Fruit fly (Drosophila melanogaster) whole organism, embryonic: ENCODE results near the gene frm.

Source experiments
- CG10366 ChIP-seq: fragments of 200-800 bp; sonication (Bioruptor generic); IDR thresholded peaks from 2 replicates; pipeline ENCODE4 v1.3.6; 2022; ENCODE audit warnings: missing biosample characterization, missing genetic modification characterization
- CG10654 ChIP-seq: fragments of 200-800 bp; sonication (Bioruptor generic); optimal IDR thresholded peaks from 2 replicates; lab custom pipeline; 2016; ENCODE audit warnings: missing biosample characterization, missing genetic modification characterization
- CG10959 ChIP-seq: fragments of 200-800 bp; sonication (Bioruptor generic); IDR thresholded peaks from 2 replicates; pipeline ENCODE4 v1.3.6; 2022; ENCODE audit warnings: missing biosample characterization, missing genetic modification characterization
- CG12659 ChIP-seq: fragments of 200-800 bp; sonication (Bioruptor generic); optimal IDR thresholded peaks from 3 replicates; lab custom pipeline; 2017; ENCODE audit warnings: mild to moderate bottlenecking, missing biosample characterization, missing genetic modification reagents, missing genetic modification characterization
- CG17359 ChIP-seq: fragments of 200-800 bp; sonication (Bioruptor generic); optimal IDR thresholded peaks from 3 replicates; lab custom pipeline; 2018; ENCODE audit warnings: missing biosample characterization, mild to moderate bottlenecking, missing genetic modification characterization, moderate library complexity
- CG2678 ChIP-seq: fragments of 200-800 bp; sonication (Bioruptor generic); optimal IDR thresholded peaks from 3 replicates; lab custom pipeline; 2019; ENCODE audit warnings: missing biosample characterization, mild to moderate bottlenecking, missing genetic modification characterization, moderate library complexity
- CG2889 ChIP-seq: fragments of 200-800 bp; sonication (Bioruptor generic); IDR thresholded peaks from 3 replicates; pipeline ENCODE4 v1.3.6; 2022; ENCODE audit warnings: missing biosample characterization, missing genetic modification characterization
- CG30403 ChIP-seq: fragments of 200-800 bp; sonication (Bioruptor generic); optimal IDR thresholded peaks from 3 replicates; lab custom pipeline; 2016; ENCODE audit warnings: missing biosample characterization, missing genetic modification characterization
- CG4360 ChIP-seq: fragments of 200-800 bp; sonication (Bioruptor generic); IDR thresholded peaks from 2 replicates; pipeline ENCODE4 v1.3.6; 2022; ENCODE audit warnings: missing biosample characterization, missing genetic modification characterization
- CG6175 ChIP-seq: fragments of 200-800 bp; sonication (Bioruptor generic); IDR thresholded peaks from 3 replicates; pipeline ENCODE4 v1.3.6; 2022; ENCODE audit warnings: missing biosample characterization, missing genetic modification characterization
- CG6683 ChIP-seq: fragments of 200-800 bp; sonication (Bioruptor generic); optimal IDR thresholded peaks from 2 replicates; lab custom pipeline; 2017; ENCODE audit warnings: missing biosample characterization, mild to moderate bottlenecking, missing genetic modification characterization, missing genetic modification reagents
- CG6765 ChIP-seq: fragments of 200-800 bp; sonication (Bioruptor generic); optimal IDR thresholded peaks from 3 replicates; lab custom pipeline; 2017; ENCODE audit warnings: missing biosample characterization, mild to moderate bottlenecking, missing genetic modification characterization
- CG6791 ChIP-seq: fragments of 200-800 bp; sonication (Bioruptor generic); IDR thresholded peaks from 3 replicates; pipeline ENCODE4 v1.3.6; 2022; ENCODE audit warnings: missing biosample characterization, missing genetic modification characterization; ENCODE audit not compliant: partially characterized antibody
- CG6813 ChIP-seq: fragments of 200-800 bp; sonication (Bioruptor generic); optimal IDR thresholded peaks from 2 replicates; lab custom pipeline; 2017; ENCODE audit warnings: missing biosample characterization, missing genetic modification characterization, mild to moderate bottlenecking, moderate library complexity, missing genetic modification reagents
- CG7271 ChIP-seq: fragments of 200-800 bp; sonication (Bioruptor generic); optimal IDR thresholded peaks from 2 replicates; lab custom pipeline; 2018; ENCODE audit warnings: missing biosample characterization, mild to moderate bottlenecking, missing genetic modification characterization, moderate library complexity
- CG7786 ChIP-seq: fragments of 200-800 bp; sonication (Bioruptor generic); optimal IDR thresholded peaks from 2 replicates; lab custom pipeline; 2016; ENCODE audit warnings: missing biosample characterization, missing genetic modification characterization
- CG9817 ChIP-seq: fragments of 200-800 bp; sonication (Bioruptor generic); optimal IDR thresholded peaks from 2 replicates; lab custom pipeline; 2018; ENCODE audit warnings: missing biosample characterization, mild to moderate bottlenecking, missing genetic modification characterization, moderate library complexity
- Dfd ChIP-seq, 2 experiments: fragments of >200 bp; optimal IDR thresholded peaks; 2 replicates each; lab custom pipeline; 2017; ENCODE audit warnings: missing biosample characterization in 2 of 2, missing genetic modification characterization in 2 of 2
- Gug ChIP-seq: fragments of 200-800 bp; sonication (Bioruptor generic); IDR thresholded peaks from 4 replicates; pipeline ENCODE4 v1.3.6; 2022; ENCODE audit warnings: missing biosample characterization, missing genetic modification characterization
- HLH54F ChIP-seq: fragments of 200-800 bp; sonication (Bioruptor generic); optimal IDR thresholded peaks from 3 replicates; lab custom pipeline; 2016; ENCODE audit warnings: missing biosample characterization, missing genetic modification characterization
- Hr3 ChIP-seq: fragments of 200-800 bp; sonication (Bioruptor generic); optimal IDR thresholded peaks from 3 replicates; lab custom pipeline; 2016; ENCODE audit warnings: missing biosample characterization, missing genetic modification characterization
- NC2β ChIP-seq: fragments of 200-800 bp; sonication (Bioruptor generic); optimal IDR thresholded peaks from 2 replicates; lab custom pipeline; 2016; ENCODE audit warnings: missing biosample characterization, missing genetic modification characterization
- NfI ChIP-seq: fragments of 200-800 bp; sonication (Bioruptor generic); optimal IDR thresholded peaks from 3 replicates; lab custom pipeline; 2018; ENCODE audit warnings: missing biosample characterization, mild to moderate bottlenecking, missing genetic modification characterization, moderate library complexity
- Pdp1 ChIP-seq, 2 experiments: fragments of 200-800 bp; sonication (Bioruptor generic); optimal IDR thresholded peaks; 3 replicates each; lab custom pipeline; 2016; ENCODE audit warnings: missing biosample characterization in 2 of 2, missing genetic modification characterization in 2 of 2, mild to moderate bottlenecking in 1 of 2, moderate library complexity in 1 of 2
- Sry-β ChIP-seq: fragments of 200-800 bp; sonication (Bioruptor generic); optimal IDR thresholded peaks from 2 replicates; lab custom pipeline; 2018; ENCODE audit warnings: missing biosample characterization, mild to moderate bottlenecking, missing genetic modification characterization, moderate library complexity
- Sry-δ ChIP-seq: fragments of 200-800 bp; sonication (Bioruptor generic); optimal IDR thresholded peaks from 2 replicates; lab custom pipeline; 2016; ENCODE audit warnings: missing biosample characterization, missing genetic modification characterization
- Stat92E ChIP-seq, 3 experiments: fragments of >200 bp in 2 of 3; fragments of 200-800 bp in 1 of 3; sonication (Bioruptor generic) in 1 of 3; optimal IDR thresholded peaks; 2 replicates each; lab custom pipeline; 2017 to 2019; ENCODE audit warnings: missing biosample characterization in 3 of 3, missing genetic modification characterization in 3 of 3, mild to moderate bottlenecking in 1 of 3, moderate library complexity in 1 of 3
- Taf1 ChIP-seq: fragments of 200-800 bp; sonication (Bioruptor generic); IDR thresholded peaks from 2 replicates; pipeline ENCODE4 v1.3.6; 2022; ENCODE audit warnings: missing biosample characterization, missing genetic modification characterization
- ap ChIP-seq: fragments of 200-800 bp; sonication (Bioruptor generic); IDR thresholded peaks from 2 replicates; pipeline ENCODE4 v1.3.6; 2022; ENCODE audit warnings: missing biosample characterization, missing genetic modification characterization
- ase ChIP-seq: fragments of 200-800 bp; sonication (Bioruptor generic); IDR thresholded peaks from 3 replicates; pipeline ENCODE4 v1.3.6; 2022; ENCODE audit warnings: missing biosample characterization, missing genetic modification characterization
- emc ChIP-seq: fragments of 200-800 bp; sonication (Bioruptor generic); optimal IDR thresholded peaks from 2 replicates; lab custom pipeline; 2016; ENCODE audit warnings: missing biosample characterization, missing genetic modification characterization
- eve ChIP-seq, 2 experiments: fragments of >200 bp; optimal IDR thresholded peaks; 2 replicates each; lab custom pipeline; 2017; ENCODE audit warnings: missing biosample characterization in 2 of 2, missing genetic modification characterization in 2 of 2
- fd96Cb ChIP-seq: fragments of 200-800 bp; sonication (Bioruptor generic); optimal IDR thresholded peaks from 2 replicates; lab custom pipeline; 2018; ENCODE audit warnings: missing biosample characterization, mild to moderate bottlenecking, missing genetic modification characterization, moderate library complexity
- gro ChIP-seq: fragments of 200-800 bp; sonication (Bioruptor generic); optimal IDR thresholded peaks from 2 replicates; lab custom pipeline; 2016; ENCODE audit warnings: missing biosample characterization, missing genetic modification characterization
- h ChIP-seq: fragments of >200 bp; optimal IDR thresholded peaks from 2 replicates; lab custom pipeline; 2017
- ind ChIP-seq: fragments of 200-800 bp; sonication (Bioruptor generic); optimal IDR thresholded peaks from 3 replicates; lab custom pipeline; 2016; ENCODE audit warnings: missing biosample characterization, missing genetic modification characterization
- jumu ChIP-seq: fragments of 200-800 bp; sonication (Bioruptor generic); optimal IDR thresholded peaks from 3 replicates; lab custom pipeline; 2016; ENCODE audit warnings: missing biosample characterization, missing genetic modification characterization
- kay ChIP-seq: fragments of 200-800 bp; sonication (Bioruptor generic); optimal IDR thresholded peaks from 2 replicates; lab custom pipeline; 2016; ENCODE audit warnings: missing biosample characterization, missing genetic modification characterization
- kni ChIP-seq: fragments of 200-800 bp; sonication (Bioruptor generic); optimal IDR thresholded peaks from 3 replicates; lab custom pipeline; 2017; ENCODE audit warnings: mild to moderate bottlenecking, missing biosample characterization, missing genetic modification reagents, missing genetic modification characterization
- luna ChIP-seq: fragments of 200-800 bp; sonication (Bioruptor generic); optimal IDR thresholded peaks from 2 replicates; lab custom pipeline; 2016; ENCODE audit warnings: missing biosample characterization, missing genetic modification characterization
- mam ChIP-seq: fragments of 200-800 bp; sonication (Bioruptor generic); optimal IDR thresholded peaks from 3 replicates; lab custom pipeline; 2016; ENCODE audit warnings: missing biosample characterization, missing genetic modification characterization
- pho ChIP-seq: fragments of 200-800 bp; sonication (Bioruptor generic); optimal IDR thresholded peaks from 2 replicates; lab custom pipeline; 2016; ENCODE audit warnings: missing biosample characterization, missing genetic modification characterization
- psq ChIP-seq: fragments of 200-800 bp; sonication (Bioruptor generic); optimal IDR thresholded peaks from 2 replicates; lab custom pipeline; 2017; ENCODE audit warnings: missing biosample characterization, missing genetic modification characterization
- schlank ChIP-seq: fragments of 200-800 bp; sonication (Bioruptor generic); optimal IDR thresholded peaks from 2 replicates; lab custom pipeline; 2018; ENCODE audit warnings: missing biosample characterization, mild to moderate bottlenecking, missing genetic modification characterization
- scrt ChIP-seq: fragments of 200-800 bp; sonication (Bioruptor generic); optimal IDR thresholded peaks from 2 replicates; lab custom pipeline; 2018; ENCODE audit warnings: missing biosample characterization, mild to moderate bottlenecking, missing genetic modification characterization, moderate library complexity
- seq ChIP-seq: fragments of 200-800 bp; sonication (Bioruptor generic); IDR thresholded peaks from 2 replicates; pipeline ENCODE4 v1.3.6; 2022; ENCODE audit warnings: missing biosample characterization, missing genetic modification characterization
- sna ChIP-seq: fragments of 200-800 bp; sonication (Bioruptor generic); IDR thresholded peaks from 2 replicates; pipeline ENCODE4 v1.3.6; 2022; ENCODE audit warnings: missing biosample characterization, missing genetic modification characterization; ENCODE audit not compliant: partially characterized antibody
- tap ChIP-seq: fragments of 200-800 bp; optimal IDR thresholded peaks from 3 replicates; lab custom pipeline; 2019; ENCODE audit warnings: missing biosample characterization, mild to moderate bottlenecking, missing genetic modification characterization, moderate library complexity
- tgo ChIP-seq: fragments of 200-800 bp; sonication (Bioruptor generic); IDR thresholded peaks from 3 replicates; pipeline ENCODE4 v1.3.6; 2022; ENCODE audit warnings: missing biosample characterization, missing genetic modification characterization

Gene frm

DNA sequence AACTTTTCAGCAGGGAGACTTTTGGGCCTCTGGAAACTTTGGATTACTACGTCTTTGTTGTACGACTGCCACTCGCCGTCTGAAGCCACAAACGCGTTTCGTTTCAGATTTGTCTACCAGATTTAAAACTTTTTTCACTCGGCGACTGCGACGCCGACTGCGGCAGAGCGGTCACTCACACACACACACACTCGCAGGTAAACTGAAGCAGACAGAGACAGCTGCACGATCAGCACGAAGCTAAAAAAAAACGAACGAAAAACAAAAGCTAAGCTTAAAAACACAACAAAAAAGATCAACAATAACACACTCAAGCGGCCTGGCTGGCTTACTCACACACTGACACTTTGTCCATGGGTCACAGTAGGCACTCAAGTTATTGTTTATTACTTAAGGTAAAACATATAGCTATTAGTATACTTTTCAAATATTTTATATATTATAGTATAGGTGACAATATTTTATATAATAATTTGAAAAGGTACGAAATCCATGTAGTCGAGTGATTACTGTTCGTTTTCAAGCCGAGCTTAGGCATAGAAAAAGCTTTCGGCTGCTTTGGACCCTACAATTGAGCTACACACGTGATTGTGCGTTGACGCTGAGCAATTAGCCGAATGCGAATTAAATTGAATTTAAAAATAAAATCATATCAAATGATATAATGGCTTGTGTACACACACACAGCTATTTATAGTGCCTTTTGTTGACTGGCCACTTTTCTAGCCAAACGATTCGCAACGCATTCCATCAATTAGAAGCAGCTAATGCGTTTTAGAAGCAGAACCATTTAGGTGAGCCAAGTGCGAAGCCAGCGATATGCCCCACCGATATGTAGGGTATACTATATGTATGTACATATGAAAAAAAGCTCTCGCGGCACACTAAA is 26.5 kb upstream of the frm start, which contains the start of gene Msr-110 (continued):
- peak; percentile 32 for TF ChIP-seq Sry-δ (GFP tag; lab: Kevin White, UChicago)
- TF ChIP-seq sna (GFP tag; lab: Robert Waterston, UW) = no peak
- TF ChIP-seq kay = peak; percentile 57
- peak; percentile 92 for TF ChIP-seq CG12659 (GFP tag; lab: Kevin White, UChicago)
- TF ChIP-seq tap = peak; percentile 89
- peak; percentile 75 for TF ChIP-seq CG7786
- peak; percentile 60 for TF ChIP-seq kni
- TF ChIP-seq Pdp1 (GFP tag; optimal IDR thresholded peaks at IDR 0.05; lab: Kevin White, UChicago) = peak; percentile 73 to 77
- peak; percentile 91 for TF ChIP-seq CG9817 (tag; lab: Kevin White, UChicago)
- peak; percentile 83 for TF ChIP-seq NfI (GFP tag; lab: Kevin White, UChicago)
- TF ChIP-seq CG2889 (GFP tag; lab: Robert Waterston, UW) = peak; percentile 64
- peak in 1 of 2 experiments; percentile 96 for TF ChIP-seq eve (GFP tag; optimal IDR thresholded peaks at IDR 0.05; lab: Kevin White, UChicago)
- peak; percentile 78; the same call in 3 of the 4 replicates for TF ChIP-seq Gug (GFP tag; lab: Robert Waterston, UW)
- TF ChIP-seq seq (GFP tag; lab: Robert Waterston, UW) = peak; percentile 92
- peak; percentile 84 for TF ChIP-seq Hr3 (GFP tag; lab: Kevin White, UChicago)
- TF ChIP-seq CG10366 (GFP tag; lab: Robert Waterston, UW) = peak; percentile 90
- TF ChIP-seq schlank (tag; lab: Kevin White, UChicago) = peak; percentile 54
- TF ChIP-seq tgo (GFP tag; lab: Robert Waterston, UW) = peak; percentile 92
- TF ChIP-seq psq = peak; percentile 59
- TF ChIP-seq jumu (GFP tag; lab: Kevin White, UChicago) = peak; percentile 70
- TF ChIP-seq ase = peak; percentile 77
- TF ChIP-seq h (lab: Kevin White, UChicago) = no peak
- TF ChIP-seq CG6765 = peak; percentile 86
- TF ChIP-seq Taf1 (GFP tag; lab: Robert Waterston, UW) = peak; percentile 86
- peak; percentile 6 for TF ChIP-seq Sry-β (GFP tag; lab: Kevin White, UChicago)
- TF ChIP-seq CG6791 (GFP tag; lab: Robert Waterston, UW) = no peak
- TF ChIP-seq mam = peak; percentile 55
- peak; percentile 68 for TF ChIP-seq emc
- peak; percentile 28 for TF ChIP-seq CG7271 (tag; lab: Kevin White, UChicago)
- peak; percentile 75 for TF ChIP-seq pho
- TF ChIP-seq ap (GFP tag; lab: Robert Waterston, UW) = peak; percentile 65
- TF ChIP-seq Stat92E (GFP tag; optimal IDR thresholded peaks at IDR 0.05; lab: Kevin White, UChicago) = no peak
- no peak for TF ChIP-seq gro
- TF ChIP-seq CG4360 (GFP tag; lab: Robert Waterston, UW) = no peak
- peak; percentile 70 for TF ChIP-seq CG10654 (GFP tag; lab: Kevin White, UChicago)
- peak; percentile 70 for TF ChIP-seq CG6683 (GFP tag; lab: Kevin White, UChicago)
- no peak for TF ChIP-seq luna (GFP tag; lab: Kevin White, UChicago)
- peak; percentile 94 for TF ChIP-seq CG17359 (tag; lab: Kevin White, UChicago)
- peak; percentile 80 for TF ChIP-seq scrt (GFP tag; lab: Kevin White, UChicago)
- TF ChIP-seq CG2678 = peak; percentile 96
- TF ChIP-seq CG30403 (GFP tag; lab: Kevin White, UChicago) = peak; percentile 85
- TF ChIP-seq fd96Cb (tag; lab: Kevin White, UChicago) = peak; percentile 90
- TF ChIP-seq CG6813 (GFP tag; lab: Kevin White, UChicago) = peak; percentile 83
- 0 out of 2 replicates have a peak, but pooled peaks have one; percentile 39 for TF ChIP-seq CG10959 (GFP tag; lab: Robert Waterston, UW)
- no peak for TF ChIP-seq NC2β (GFP tag; lab: Kevin White, UChicago)
- peak; percentile 52; the same call in 2 of the 3 replicates for TF ChIP-seq CG6175
- TF ChIP-seq ind (GFP tag; lab: Kevin White, UChicago) = peak; percentile 86
- TF ChIP-seq HLH54F (GFP tag; lab: Kevin White, UChicago) = peak; percentile 77
- no peak for TF ChIP-seq Dfd (GFP tag; optimal IDR thresholded peaks at IDR 0.05; lab: Kevin White, UChicago)
